Fruit fly (Drosophila melanogaster): Measurements from ENCODE around the gene Hsp67Bc.
A peak's percentile ranks its signal among the peaks of the same experiment; 100 is the strongest.

The Hsp67Bc gene

DNA sequence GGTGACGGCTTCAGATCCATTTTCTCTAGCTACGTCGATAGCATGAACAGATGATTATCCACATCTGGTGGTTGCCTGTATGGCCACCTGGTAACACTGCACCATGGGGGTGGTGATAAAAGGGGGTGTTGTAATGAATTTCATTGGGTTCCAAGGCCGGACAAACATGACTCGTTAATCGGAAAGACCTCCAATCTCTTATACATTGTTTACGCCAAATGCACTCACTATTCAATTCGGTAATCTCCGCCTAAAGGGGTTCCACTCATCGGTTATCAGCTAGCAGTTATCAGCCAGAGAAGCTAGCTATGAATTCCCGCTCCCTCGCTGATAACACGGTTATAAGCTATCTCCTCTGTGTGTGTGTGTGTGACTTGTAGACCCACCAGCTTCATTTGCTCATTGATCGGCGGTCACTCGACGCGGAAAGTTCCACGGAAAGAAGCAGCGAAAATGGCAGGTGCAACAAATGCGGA, 12.0 kb downstream of the Hsp67Bc start, which contains the start of gene Pdxk (continued):
- TF ChIP-seq CG15073 (GFP tag; optimal IDR thresholded peaks at IDR 0.05) (no peak), Meics (GFP tag; optimal IDR thresholded peaks at IDR 0.05) (no peak), Fer2 (tag; optimal IDR thresholded peaks at IDR 0.05) (no peak), HmgD (GFP tag; optimal IDR thresholded peaks at IDR 0.05) (no peak), Kr (GFP tag; optimal IDR thresholded peaks at IDR 0.05) (no peak), eyg (GFP tag; optimal IDR thresholded peaks at IDR 0.05) (no peak), Chrac-16 (GFP tag; optimal IDR thresholded peaks at IDR 0.05) (no peak), Nf-YC (tag; optimal IDR thresholded peaks at IDR 0.05) (peak; percentile 45), CG14965 (GFP tag; optimal IDR thresholded peaks at IDR 0.05; ENCODE audit: borderline replicate concordance) (no peak), Xrp1 (GFP tag; IDR thresholded peaks at IDR 0.05) (0 out of 2 replicates have a peak, but pooled peaks have one; percentile 26), CG10462 (GFP tag; optimal IDR thresholded peaks at IDR 0.05) (no peak), slbo (GFP tag; IDR thresholded peaks at IDR 0.05) (peak; percentile 5; the same call in 1 of the 2 replicates), Hr39 (optimal IDR thresholded peaks at IDR 0.05) (no peak), CG10267 (tag; optimal IDR thresholded peaks at IDR 0.05) (no peak), vfl (GFP tag; optimal IDR thresholded peaks at IDR 0.05) (no peak), h (optimal IDR thresholded peaks at IDR 0.05) (no peak)

DNA sequence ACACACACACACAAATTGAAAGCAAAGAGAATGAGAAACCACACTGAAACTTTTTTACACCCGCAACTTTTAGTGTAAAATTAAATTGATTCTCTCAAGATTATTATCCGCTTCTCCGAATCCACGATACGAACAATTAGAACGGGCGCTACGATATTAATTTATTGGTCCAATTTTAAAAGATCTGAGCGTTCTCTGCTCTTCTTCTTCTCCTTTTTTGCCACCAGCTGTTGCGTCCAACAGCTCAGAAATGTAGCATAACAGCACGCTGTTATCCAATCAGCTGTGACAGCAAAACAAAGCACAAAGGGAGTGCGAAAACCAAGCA, 13.6 kb downstream of the Hsp67Bc start, which contains the start of the genes UGP and Svip:
UGP (minus strand) TSS at position 223 of the 328 bp plus-strand sequence.
Svip (plus strand) TSS at position 287 of the 328 bp plus-strand sequence.
- TF ChIP-seq CG4282 (GFP tag; optimal IDR thresholded peaks at IDR 0.05), result peak; percentile 27
- TF ChIP-seq her (GFP tag; optimal IDR thresholded peaks at IDR 0.05), result peak; percentile 1
- TF ChIP-seq CG32767 (GFP tag; IDR thresholded peaks at IDR 0.05), result no peak
- no peak for TF ChIP-seq CG2202 (tag; optimal IDR thresholded peaks at IDR 0.05)
- TF ChIP-seq Hey (tag; optimal IDR thresholded peaks at IDR 0.05), result no peak
- peak; percentile 39 for TF ChIP-seq CG15514 (GFP tag; optimal IDR thresholded peaks at IDR 0.05)
- no peak for TF ChIP-seq CG12104 (GFP tag; optimal IDR thresholded peaks at IDR 0.05)
- TF ChIP-seq CkIIα-i1 (GFP tag; IDR thresholded peaks at IDR 0.05), result no peak
- peak; percentile 15 for TF ChIP-seq CG2116 (GFP tag; optimal IDR thresholded peaks at IDR 0.05)
- TF ChIP-seq stwl (tag; optimal IDR thresholded peaks at IDR 0.05), result peak; percentile 16
- TF ChIP-seq Med (GFP tag), result peak; percentile 84
- no peak for TF ChIP-seq CG9609 (GFP tag; optimal IDR thresholded peaks at IDR 0.05)
- no peak for TF ChIP-seq CG34376 (GFP tag; optimal IDR thresholded peaks at IDR 0.05)
- TF ChIP-seq Hand (GFP tag; optimal IDR thresholded peaks at IDR 0.05), result no peak
- no peak for TF ChIP-seq CG18011 (GFP tag; optimal IDR thresholded peaks at IDR 0.05)
- TF ChIP-seq CG10959 (GFP tag; IDR thresholded peaks at IDR 0.05), result no peak
- TF ChIP-seq CG1832 (GFP tag; optimal IDR thresholded peaks at IDR 0.05), result no peak
- no peak for TF ChIP-seq Blimp-1 (GFP tag; optimal IDR thresholded peaks at IDR 0.05)
- no peak for TF ChIP-seq z (GFP tag; IDR thresholded peaks at IDR 0.05)
- TF ChIP-seq CG8944 (GFP tag; optimal IDR thresholded peaks at IDR 0.05), result no peak
- peak; percentile 25 for TF ChIP-seq CG17568 (GFP tag; optimal IDR thresholded peaks at IDR 0.05)
- 0 out of 3 replicates have a peak, but pooled peaks have one; percentile 15 for TF ChIP-seq CG34224 (GFP tag; IDR thresholded peaks at IDR 0.05; ENCODE audit: partially characterized antibody)
- TF ChIP-seq lbe (GFP tag; optimal IDR thresholded peaks at IDR 0.05), result peak; percentile 28
- TF ChIP-seq org-1 (GFP tag; optimal IDR thresholded peaks at IDR 0.05), result no peak
- TF ChIP-seq dmrt11E (tag; optimal IDR thresholded peaks at IDR 0.05), result no peak
- TF ChIP-seq twi (tag; optimal IDR thresholded peaks at IDR 0.05), result no peak
- peak; percentile 15 for TF ChIP-seq BEAF-32 (GFP tag; optimal IDR thresholded peaks at IDR 0.05)
- TF ChIP-seq HLHmδ (GFP tag; optimal IDR thresholded peaks at IDR 0.05), result no peak
- peak; percentile 45 for TF ChIP-seq gsb-n (tag; optimal IDR thresholded peaks at IDR 0.05)
- TF ChIP-seq CG9215 (GFP tag; IDR thresholded peaks at IDR 0.05), result no peak
- peak; percentile 10 for TF ChIP-seq Bteb2 (GFP tag; optimal IDR thresholded peaks at IDR 0.05)
- no peak for TF ChIP-seq CG2889 (GFP tag; IDR thresholded peaks at IDR 0.05)
- peak; percentile 27 for TF ChIP-seq CG12769 (tag; optimal IDR thresholded peaks at IDR 0.05)
- no peak for TF ChIP-seq ato (GFP tag; IDR thresholded peaks at IDR 0.05; ENCODE audit: partially characterized antibody)
- TF ChIP-seq E2f2 (GFP tag; IDR thresholded peaks at IDR 0.05), result peak; percentile 30; the same call in 1 of the 2 replicates

All from whole organism, embryonic.